Worm (Caenorhabditis elegans) whole organism, L1 larva: ENCODE data around the gene srh-140.

Experiments used
- C04F5.9 ChIP-seq: sonication (generic microtip); optimal IDR thresholded peaks from 2 replicates; lab custom pipeline; 2016; ENCODE audit warnings: missing genetic modification characterization, missing compliant biosample characterization
- C16A3.4 ChIP-seq: fragments of 150-350 bp; optimal IDR thresholded peaks from 2 replicates; lab custom pipeline; 2014; ENCODE audit warnings: missing biosample characterization, missing genetic modification characterization
- F16B12.6 ChIP-seq: fragments of 150-350 bp; optimal IDR thresholded peaks from 2 replicates; lab custom pipeline; 2014; ENCODE audit warnings: missing biosample characterization, missing genetic modification characterization
- alr-1 ChIP-seq: fragments of 200-800 bp; sonication (Bioruptor generic); optimal IDR thresholded peaks from 2 replicates; lab custom pipeline; 2018; ENCODE audit warnings: borderline replicate concordance, mild to moderate bottlenecking, missing genetic modification characterization, missing compliant biosample characterization
- ama-1 ChIP-seq: fragments of 150-350 bp; optimal IDR thresholded peaks from 2 replicates; lab custom pipeline; 2014
- ceh-63 ChIP-seq: fragments of 200-800 bp; sonication (Bioruptor generic); optimal IDR thresholded peaks from 2 replicates; lab custom pipeline; 2018; ENCODE audit warnings: mild to moderate bottlenecking, missing genetic modification characterization, missing compliant biosample characterization
- ceh-8 ChIP-seq: fragments of 200-800 bp; sonication (Bioruptor generic); optimal IDR thresholded peaks from 2 replicates; lab custom pipeline; 2018; ENCODE audit warnings: mild to moderate bottlenecking, missing genetic modification characterization, moderate library complexity, missing compliant biosample characterization
- ceh-88 ChIP-seq: fragments of 200-800 bp; sonication (Bioruptor generic); IDR thresholded peaks from 2 replicates; pipeline ENCODE4 v1.3.6; 2022; ENCODE audit warnings: missing genetic modification characterization, missing compliant biosample characterization
- ces-1 ChIP-seq: fragments of 150-350 bp; optimal IDR thresholded peaks from 2 replicates; lab custom pipeline; 2014; ENCODE audit warnings: missing biosample characterization, missing genetic modification reagents, missing genetic modification characterization
- dpl-1 ChIP-seq, 3 experiments: fragments of 150-350 bp in 2 of 3; sonication (generic microtip) in 1 of 3; optimal IDR thresholded peaks; 2 replicates each; lab custom pipeline; 2014 to 2017; ENCODE audit warnings: missing biosample characterization in 3 of 3, missing genetic modification characterization in 3 of 3, missing genetic modification reagents in 3 of 3
- efl-1 ChIP-seq, 4 experiments: fragments of 150-350 bp; optimal IDR thresholded peaks in 3 of 4; peaks in 1 of 4; 1 replicate in 1 of 4; 2 replicates in 3 of 4; lab custom pipeline; 2014; ENCODE audit warnings: missing biosample characterization in 2 of 4, missing genetic modification characterization in 2 of 4, missing genetic modification reagents in 2 of 4
- efl-3 ChIP-seq: fragments of 200-800 bp; sonication (Bioruptor generic); optimal IDR thresholded peaks from 2 replicates; lab custom pipeline; 2018; ENCODE audit warnings: mild to moderate bottlenecking, missing genetic modification characterization, missing compliant biosample characterization
- egl-13 ChIP-seq: sonication (generic microtip); optimal IDR thresholded peaks from 2 replicates; lab custom pipeline; 2016; ENCODE audit warnings: missing genotype, missing genetic modification reagents, missing genetic modification characterization, missing compliant biosample characterization
- elt-3 ChIP-seq, 6 experiments: fragments of 150-350 bp in 1 of 6; sonication (generic microtip); optimal IDR thresholded peaks; 2 replicates each; lab custom pipeline; 2017 to 2018; ENCODE audit warnings: missing biosample characterization in 6 of 6, missing genetic modification characterization in 6 of 6, inconsistent platforms in 1 of 6
- ets-5 ChIP-seq: fragments of 200-800 bp; sonication (Bioruptor generic); IDR thresholded peaks from 2 replicates; pipeline ENCODE4 v1.3.6; 2022; ENCODE audit warnings: missing genetic modification characterization, missing compliant biosample characterization
- fkh-10 ChIP-seq: sonication (generic microtip); optimal IDR thresholded peaks from 2 replicates; lab custom pipeline; 2017; ENCODE audit warnings: missing biosample characterization, missing genetic modification reagents, missing genetic modification characterization
- fkh-8 ChIP-seq: sonication (generic microtip); optimal IDR thresholded peaks from 2 replicates; lab custom pipeline; 2016; ENCODE audit warnings: mild to moderate bottlenecking, missing genetic modification characterization, missing compliant biosample characterization
- fos-1 ChIP-seq: fragments of 150-350 bp; optimal IDR thresholded peaks from 2 replicates; lab custom pipeline; 2014; ENCODE audit warnings: missing biosample characterization, missing genetic modification characterization
- grh-1 ChIP-seq: fragments of 200-800 bp; sonication (Bioruptor generic); IDR thresholded peaks from 2 replicates; pipeline ENCODE4 v1.3.6; 2022; ENCODE audit warnings: missing genetic modification reagents, missing genetic modification characterization, missing compliant biosample characterization
- hpl-2 ChIP-seq: fragments of 150-350 bp; optimal IDR thresholded peaks from 2 replicates; lab custom pipeline; 2014; ENCODE audit warnings: missing biosample characterization, missing genetic modification reagents, missing genetic modification characterization
- isw-1 ChIP-seq: fragments of 200-800 bp; sonication (Bioruptor generic); IDR thresholded peaks from 2 replicates; pipeline ENCODE4 v1.3.6; 2022; ENCODE audit warnings: missing genetic modification characterization, missing compliant biosample characterization
- lin-14 ChIP-seq: fragments of 200-800 bp; sonication (Bioruptor generic); optimal IDR thresholded peaks from 2 replicates; lab custom pipeline; 2018; ENCODE audit warnings: mild to moderate bottlenecking, missing genetic modification characterization, moderate library complexity, missing compliant biosample characterization
- lin-35 ChIP-seq, 2 experiments: fragments of 150-350 bp; optimal IDR thresholded peaks; 2 replicates each; lab custom pipeline; 2014; ENCODE audit warnings: missing biosample characterization in 2 of 2, missing genetic modification characterization in 2 of 2, missing genetic modification reagents in 2 of 2
- lir-3 ChIP-seq: sonication (generic microtip); optimal IDR thresholded peaks from 2 replicates; lab custom pipeline; 2016; ENCODE audit warnings: mild to moderate bottlenecking, missing genetic modification characterization, moderate library complexity, missing compliant biosample characterization; ENCODE audit not compliant: poor library complexity
- lsy-2 ChIP-seq, 2 experiments: fragments of 150-350 bp; optimal IDR thresholded peaks; 2 replicates each; lab custom pipeline; 2014; ENCODE audit warnings: missing biosample characterization in 2 of 2, missing genetic modification characterization in 2 of 2
- mab-9 ChIP-seq: fragments of 200-800 bp; sonication (Bioruptor generic); IDR thresholded peaks from 2 replicates; pipeline ENCODE4 v1.3.6; 2022; ENCODE audit warnings: missing genetic modification reagents, missing genetic modification characterization, missing compliant biosample characterization
- nhr-11 ChIP-seq: fragments of 150-350 bp; optimal IDR thresholded peaks from 2 replicates; lab custom pipeline; 2014; ENCODE audit warnings: missing biosample characterization, missing genetic modification characterization
- nhr-12 ChIP-seq: sonication (generic microtip); optimal IDR thresholded peaks from 2 replicates; lab custom pipeline; 2017; ENCODE audit warnings: missing biosample characterization, missing genetic modification characterization
- nhr-19 ChIP-seq: fragments of 200-800 bp; sonication (Bioruptor generic); conservative IDR thresholded peaks from 2 replicates; pipeline ENCODE4 v1.3.6; 2022; ENCODE audit warnings: missing genetic modification characterization, missing compliant biosample characterization
- nhr-20 ChIP-seq: sonication (generic microtip); optimal IDR thresholded peaks from 2 replicates; lab custom pipeline; 2016; ENCODE audit warnings: mild to moderate bottlenecking, missing genetic modification characterization, missing compliant biosample characterization
- nhr-47 ChIP-seq: sonication (generic microtip); optimal IDR thresholded peaks from 2 replicates; lab custom pipeline; 2016; ENCODE audit warnings: mild to moderate bottlenecking, missing genetic modification characterization, moderate library complexity, missing compliant biosample characterization
- nhr-76 ChIP-seq: sonication (generic microtip); optimal IDR thresholded peaks from 2 replicates; lab custom pipeline; 2017; ENCODE audit warnings: missing biosample characterization, missing genetic modification characterization
- nhr-77 ChIP-seq: fragments of 150-350 bp; optimal IDR thresholded peaks from 2 replicates; lab custom pipeline; 2014; ENCODE audit warnings: missing biosample characterization, missing genetic modification characterization
- nhr-84 ChIP-seq: sonication (generic microtip); optimal IDR thresholded peaks from 2 replicates; lab custom pipeline; 2017; ENCODE audit warnings: missing biosample characterization, missing genetic modification characterization
- pax-3 ChIP-seq: fragments of 200-800 bp; sonication (Bioruptor generic); optimal IDR thresholded peaks from 2 replicates; lab custom pipeline; 2018; ENCODE audit warnings: mild to moderate bottlenecking, missing genetic modification characterization, moderate library complexity, missing compliant biosample characterization
- snpc-4 ChIP-seq: fragments of 150-350 bp; optimal IDR thresholded peaks from 2 replicates; lab custom pipeline; 2014; ENCODE audit warnings: missing biosample characterization, missing genetic modification characterization
- sox-4 ChIP-seq: sonication (generic microtip); optimal IDR thresholded peaks from 2 replicates; lab custom pipeline; 2016; ENCODE audit warnings: missing genetic modification characterization, missing compliant biosample characterization
- sptf-1 ChIP-seq: fragments of 150-350 bp; optimal IDR thresholded peaks from 2 replicates; lab custom pipeline; 2014; ENCODE audit warnings: missing biosample characterization, missing genetic modification characterization
- unc-130 ChIP-seq: fragments of 150-350 bp; optimal IDR thresholded peaks from 2 replicates; lab custom pipeline; 2017; ENCODE audit warnings: missing biosample characterization, missing genetic modification characterization, inconsistent platforms
- unc-30 ChIP-seq: sonication (generic microtip); optimal IDR thresholded peaks from 2 replicates; lab custom pipeline; 2017; ENCODE audit warnings: missing biosample characterization, missing genetic modification characterization
- unc-62 ChIP-seq: fragments of 150-350 bp; optimal IDR thresholded peaks from 2 replicates; lab custom pipeline; 2014; ENCODE audit warnings: missing biosample characterization, missing genetic modification reagents, missing genetic modification characterization
- vab-15 ChIP-seq: sonication (generic microtip); optimal IDR thresholded peaks from 2 replicates; lab custom pipeline; 2017; ENCODE audit warnings: missing genotype, mild to moderate bottlenecking, missing genetic modification characterization, missing compliant biosample characterization
- xbp-1 ChIP-seq: sonication (generic microtip); optimal IDR thresholded peaks from 2 replicates; lab custom pipeline; 2016; ENCODE audit warnings: missing genetic modification characterization, missing compliant biosample characterization
- zag-1 ChIP-seq: fragments of 150-350 bp; optimal IDR thresholded peaks from 2 replicates; lab custom pipeline; 2014; ENCODE audit warnings: missing biosample characterization, missing genetic modification characterization
- ztf-11 ChIP-seq, 2 experiments: sonication (generic microtip); optimal IDR thresholded peaks; 2 replicates each; lab custom pipeline; 2016 to 2017; ENCODE audit warnings: missing genetic modification characterization in 2 of 2, missing biosample characterization in 1 of 2, missing compliant biosample characterization in 1 of 2
- ztf-4 ChIP-seq: fragments of 150-350 bp; optimal IDR thresholded peaks from 2 replicates; lab custom pipeline; 2014; ENCODE audit warnings: missing biosample characterization, missing genetic modification characterization

srh-140 gene

DNA sequence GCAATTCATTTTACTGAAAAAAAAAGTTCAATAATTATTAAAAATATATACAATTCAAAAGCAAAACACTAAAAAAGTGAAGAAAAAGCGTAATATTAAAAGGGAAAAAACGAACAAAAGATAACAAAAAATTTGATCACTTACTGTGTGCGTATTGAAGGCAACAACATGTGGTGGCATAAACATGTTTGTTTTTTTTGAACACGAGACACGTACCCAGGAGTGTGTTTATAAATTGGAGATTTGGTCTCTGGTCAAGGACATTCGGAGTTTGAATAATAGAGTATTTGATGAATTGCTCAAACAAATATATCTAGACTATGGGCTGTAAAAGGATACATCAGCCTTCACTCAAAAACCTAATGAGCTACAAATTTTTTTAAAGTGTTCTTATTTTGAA is 6.4 kb upstream of the srh-140 start:
- TF ChIP-seq lin-14 (GFP tag; lab: Kevin White, UChicago) (no peak), lsy-2 (tag; optimal IDR thresholded peaks at IDR 0.05; lab: Kevin White, UChicago) (no peak), nhr-47 (tag; lab: Kevin White, UChicago) (no peak), efl-3 (GFP tag; lab: Kevin White, UChicago) (no peak), xbp-1 (tag; lab: Kevin White, UChicago) (no peak), grh-1 (GFP tag; lab: Robert Waterston, UW) (no peak), nhr-11 (tag; lab: Kevin White, UChicago) (no peak), fkh-8 (tag; lab: Kevin White, UChicago) (no peak), unc-130 (tag; lab: Kevin White, UChicago) (no peak), nhr-84 (tag; lab: Kevin White, UChicago) (no peak)

DNA sequence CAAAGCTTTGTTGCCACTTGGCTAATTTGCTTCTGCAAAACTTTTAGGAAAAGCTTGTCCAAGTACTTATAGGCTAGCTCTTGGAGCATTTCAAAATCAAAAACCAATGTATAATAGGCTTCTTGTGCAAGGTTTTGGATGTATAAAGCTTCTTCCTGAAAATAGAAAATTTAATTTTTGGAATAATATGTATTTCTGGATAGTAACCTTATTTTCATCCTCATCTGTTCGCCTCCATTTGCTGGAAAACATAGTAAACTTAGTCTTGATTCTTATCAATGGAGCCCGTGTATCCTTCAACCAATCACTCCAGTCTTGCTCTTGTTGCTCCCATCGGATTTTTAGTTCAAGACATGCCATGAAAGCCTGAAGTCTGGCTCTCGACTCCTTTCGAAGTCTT is 5.3 kb upstream of the srh-140 start, which contains the start of gene Y6E2A.4:
TSS of gene Y6E2A.4 (minus strand) at position 101 of the 400 bp plus-strand sequence.
- TF ChIP-seq ceh-63 (GFP tag; lab: Kevin White, UChicago) = no peak
- no peak for TF ChIP-seq unc-130 (tag; lab: Kevin White, UChicago)
- TF ChIP-seq unc-30 (tag; lab: Kevin White, UChicago) = no peak
- no peak for TF ChIP-seq efl-3 (GFP tag; lab: Kevin White, UChicago)
- TF ChIP-seq ceh-8 (GFP tag; lab: Kevin White, UChicago) = no peak
- no peak for TF ChIP-seq ama-1 (lab: Kevin White, UChicago)
- TF ChIP-seq ceh-88 (GFP tag; lab: Robert Waterston, UW) = no peak
- TF ChIP-seq C04F5.9 (tag; lab: Kevin White, UChicago) = no peak
- TF ChIP-seq dpl-1 (GFP tag; optimal IDR thresholded peaks at IDR 0.05; lab: Kevin White, UChicago) = no peak
- TF ChIP-seq fos-1 (tag; lab: Kevin White, UChicago) = no peak
- no peak for TF ChIP-seq zag-1 (tag; lab: Kevin White, UChicago)
- no peak for TF ChIP-seq alr-1 (tag; lab: Kevin White, UChicago)
- TF ChIP-seq unc-62 (GFP tag; lab: Kevin White, UChicago) = no peak
- TF ChIP-seq sox-4 (tag; lab: Kevin White, UChicago) = no peak

DNA sequence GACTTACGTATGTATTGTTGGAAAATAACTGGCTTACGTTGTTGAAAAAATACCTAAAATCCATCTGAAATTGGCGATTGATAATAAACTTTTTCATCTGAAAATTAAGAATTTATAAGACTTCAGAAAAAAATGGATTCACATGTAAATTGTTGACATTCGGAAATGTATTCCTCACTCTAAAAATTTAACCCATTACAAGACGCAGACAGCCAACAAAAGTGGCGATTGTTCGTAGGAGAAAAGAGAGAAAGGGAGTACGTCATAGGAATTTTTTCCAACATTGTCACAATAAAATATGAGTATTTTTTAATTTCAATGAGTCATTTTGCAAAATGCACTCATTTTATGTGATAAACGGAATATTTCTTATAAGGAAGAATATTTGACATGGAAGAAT is 3.4 kb upstream of the srh-140 start, which contains the start of gene Y6E2A.5:
TSS of gene Y6E2A.5 (minus strand) at position 101 of the 400 bp plus-strand sequence.
- TF ChIP-seq sox-4 (tag; lab: Kevin White, UChicago) (no peak), lsy-2 (tag; optimal IDR thresholded peaks at IDR 0.05; lab: Kevin White, UChicago) (no peak), ceh-88 (GFP tag; lab: Robert Waterston, UW) (no peak), vab-15 (tag; lab: Kevin White, UChicago) (no peak), alr-1 (tag; lab: Kevin White, UChicago) (no peak), ama-1 (lab: Kevin White, UChicago) (no peak), ztf-4 (tag; lab: Kevin White, UChicago) (no peak), isw-1 (GFP tag; lab: Robert Waterston, UW) (no peak), hpl-2 (GFP tag; lab: Kevin White, UChicago) (no peak), nhr-19 (GFP tag; lab: Robert Waterston, UW) (no peak), nhr-20 (tag; lab: Kevin White, UChicago) (no peak), fos-1 (tag; lab: Kevin White, UChicago) (no peak), unc-30 (tag; lab: Kevin White, UChicago) (no peak), pax-3 (tag; lab: Kevin White, UChicago) (no peak), F16B12.6 (tag; lab: Kevin White, UChicago) (no peak), snpc-4 (no peak), fkh-10 (GFP tag; lab: Kevin White, UChicago) (no peak), sptf-1 (tag; lab: Kevin White, UChicago) (no peak)
- TF ChIP-seq, all 84 proteins: peak for 0

DNA sequence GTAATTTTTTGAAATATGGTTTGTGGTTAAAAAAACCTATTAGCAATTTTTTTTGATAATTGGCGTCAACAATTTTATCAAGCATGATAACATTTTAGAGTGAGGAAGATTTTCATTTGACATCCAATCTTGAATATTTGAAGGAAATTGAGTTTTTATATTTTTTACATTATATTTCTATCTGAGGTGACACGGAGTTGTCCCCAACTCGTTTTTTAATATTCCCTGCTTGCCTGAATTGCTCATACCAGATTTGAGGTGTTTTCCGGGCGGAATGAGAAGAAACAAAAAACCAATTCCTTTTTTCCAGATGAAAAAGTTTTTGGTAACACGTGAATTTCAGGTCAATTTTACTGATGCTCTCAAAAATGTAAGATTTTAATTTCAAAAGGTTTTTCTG is 2.4 kb upstream of the srh-140 start, which contains the start of gene Y6E2A.7:
TSS of gene Y6E2A.7 (plus strand) at position 301 of the 400 bp plus-strand sequence.
- no peak for TF ChIP-seq elt-3 (tag; optimal IDR thresholded peaks at IDR 0.05; lab: Kevin White, UChicago)
- no peak for TF ChIP-seq lir-3
- TF ChIP-seq nhr-76 (tag; lab: Kevin White, UChicago) = no peak
- no peak for TF ChIP-seq C16A3.4 (tag; lab: Kevin White, UChicago)
- no peak for TF ChIP-seq nhr-12
- TF ChIP-seq fkh-8 (tag; lab: Kevin White, UChicago) = no peak
- no peak for TF ChIP-seq lin-35 (GFP tag; optimal IDR thresholded peaks at IDR 0.05; lab: Kevin White, UChicago)
- no peak for TF ChIP-seq efl-1 (optimal IDR thresholded peaks at IDR 0.05; lab: Kevin White, UChicago)
- no peak for TF ChIP-seq efl-1 (GFP tag; optimal IDR thresholded peaks at IDR 0.05 in 1 of 2; lab: Kevin White, UChicago)
- no peak for TF ChIP-seq sox-4 (tag; lab: Kevin White, UChicago)
- no peak for TF ChIP-seq mab-9 (GFP tag; lab: Robert Waterston, UW)
- TF ChIP-seq ztf-11 (tag; optimal IDR thresholded peaks at IDR 0.05; lab: Kevin White, UChicago) = no peak
- TF ChIP-seq ets-5 (GFP tag; lab: Robert Waterston, UW) = no peak
- TF ChIP-seq nhr-77 (tag; lab: Kevin White, UChicago) = no peak
- no peak for TF ChIP-seq ceh-88 (GFP tag; lab: Robert Waterston, UW)
- no peak for TF ChIP-seq ces-1 (GFP tag; lab: Kevin White, UChicago)
- no peak for TF ChIP-seq egl-13 (tag; lab: Kevin White, UChicago)
